Fruit fly (Drosophila melanogaster): Measurements from ENCODE around the gene twe.

twe gene

dm6 chr2L:16257227-16258071 lies 4.2 kb downstream of the twe start, which contains the start of the genes PRL-1 and EndoGI:
TSS of gene PRL-1 (minus strand) at chr2L:16257606.
TSS of gene EndoGI (plus strand) at chr2L:16257688.
- TF ChIP-seq CG8478 (optimal IDR thresholded peaks at IDR 0.05) (peak; percentile 47), usp (GFP tag; optimal IDR thresholded peaks at IDR 0.05) (no peak)

DNA sequence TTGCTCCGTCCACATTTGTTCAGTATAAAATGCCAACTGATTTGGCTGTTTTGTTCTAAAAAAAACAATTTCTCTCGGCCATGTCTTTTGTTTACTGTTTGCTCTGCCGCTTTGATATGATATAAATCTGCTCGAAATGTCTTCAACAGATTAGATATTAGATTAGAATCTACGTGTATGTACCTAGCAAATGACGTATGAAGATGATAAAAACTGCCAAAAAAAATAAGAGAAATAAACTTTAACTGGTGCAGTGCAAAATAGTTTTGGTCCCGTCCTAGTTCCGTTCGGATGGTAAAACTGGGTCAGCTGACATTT lies 5.6 kb downstream of the twe start:
- TF ChIP-seq Dll (optimal IDR thresholded peaks at IDR 0.05) (no peak), CG8478 (optimal IDR thresholded peaks at IDR 0.05) (no peak), usp (GFP tag; optimal IDR thresholded peaks at IDR 0.05) (no peak), psq (optimal IDR thresholded peaks at IDR 0.05) (no peak), EcR (GFP tag; optimal IDR thresholded peaks at IDR 0.05) (no peak), pan (optimal IDR thresholded peaks at IDR 0.05) (no peak)

DNA sequence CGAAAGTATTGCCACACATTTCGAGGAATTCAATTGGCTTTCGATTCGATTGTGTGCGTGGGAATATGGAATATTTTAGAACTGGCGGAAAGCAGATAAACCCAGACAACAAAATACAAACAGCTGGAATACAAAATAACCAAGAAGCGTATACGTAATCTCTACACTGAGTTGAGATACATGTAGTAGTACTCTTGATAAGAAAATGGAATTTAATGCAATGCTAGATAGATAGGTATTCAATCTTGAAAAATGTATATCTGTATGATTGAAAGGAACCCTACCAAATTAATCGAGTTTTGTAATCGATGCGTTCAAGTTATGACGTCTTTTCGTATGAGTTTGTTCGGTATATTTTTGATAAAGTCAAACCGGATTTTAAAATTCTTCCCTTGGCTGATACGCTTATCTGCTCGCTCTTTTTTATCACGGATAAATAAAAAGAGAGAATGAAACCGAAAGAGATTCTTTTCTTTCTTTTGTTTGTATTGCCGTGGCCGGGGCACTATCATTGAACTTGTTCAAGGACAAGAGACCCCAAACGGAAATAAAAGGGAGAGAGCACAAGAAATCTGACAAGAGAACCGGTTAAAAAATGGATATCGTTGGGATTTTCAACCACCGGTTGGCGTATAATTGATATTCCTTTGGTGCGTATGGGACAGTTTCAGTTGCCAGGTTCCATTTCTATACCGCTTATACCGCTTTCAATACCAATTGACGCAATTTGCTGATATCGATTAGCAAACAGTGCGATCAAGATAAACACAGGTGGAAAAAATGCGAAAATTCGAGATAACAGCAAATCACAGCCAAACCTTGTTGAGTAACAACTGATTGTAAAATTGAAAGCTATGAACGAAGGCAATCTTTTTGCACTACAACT lies 6.2 kb downstream of the twe start:
- TF ChIP-seq Dll (optimal IDR thresholded peaks at IDR 0.05), result no peak
- no peak for TF ChIP-seq EcR (GFP tag; optimal IDR thresholded peaks at IDR 0.05)
- TF ChIP-seq psq (optimal IDR thresholded peaks at IDR 0.05), result no peak
- no peak for TF ChIP-seq pan (optimal IDR thresholded peaks at IDR 0.05)
- no peak for TF ChIP-seq CG8478 (optimal IDR thresholded peaks at IDR 0.05)
- TF ChIP-seq usp (GFP tag; optimal IDR thresholded peaks at IDR 0.05), result no peak

- TF ChIP-seq usp (GFP tag; optimal IDR thresholded peaks at IDR 0.05) (no peak), psq (optimal IDR thresholded peaks at IDR 0.05) (no peak), pan (optimal IDR thresholded peaks at IDR 0.05) (no peak), EcR (GFP tag; optimal IDR thresholded peaks at IDR 0.05) (no peak), Dll (optimal IDR thresholded peaks at IDR 0.05) (no peak), CG8478 (optimal IDR thresholded peaks at IDR 0.05) (no peak)
Measured at dm6 chr2L:16251598-16252131, 10.0 kb downstream of the twe start, which contains the start of gene CG46309. TSS of gene CG46309 (minus strand) at chr2L:16251788.

dm6 chr2L:16241639-16242038 lies 20.0 kb downstream of the twe start, which contains the start of gene CG42818:
TSS of gene CG42818 (plus strand) at chr2L:16241939.
- no peak for TF ChIP-seq psq (optimal IDR thresholded peaks at IDR 0.05)
- no peak for TF ChIP-seq pan (optimal IDR thresholded peaks at IDR 0.05)
- no peak for TF ChIP-seq CG8478 (optimal IDR thresholded peaks at IDR 0.05)
- no peak for TF ChIP-seq EcR (GFP tag; optimal IDR thresholded peaks at IDR 0.05)
- no peak for TF ChIP-seq Dll (optimal IDR thresholded peaks at IDR 0.05)
- no peak for TF ChIP-seq usp (GFP tag; optimal IDR thresholded peaks at IDR 0.05)

dm6 chr2L:16234817-16235216 lies 26.9 kb downstream of the twe start:
- TF ChIP-seq usp (GFP tag; optimal IDR thresholded peaks at IDR 0.05) (no peak), pan (optimal IDR thresholded peaks at IDR 0.05) (no peak), Dll (optimal IDR thresholded peaks at IDR 0.05) (no peak), psq (optimal IDR thresholded peaks at IDR 0.05) (no peak), CG8478 (optimal IDR thresholded peaks at IDR 0.05) (no peak), EcR (GFP tag; optimal IDR thresholded peaks at IDR 0.05) (no peak)

DNA sequence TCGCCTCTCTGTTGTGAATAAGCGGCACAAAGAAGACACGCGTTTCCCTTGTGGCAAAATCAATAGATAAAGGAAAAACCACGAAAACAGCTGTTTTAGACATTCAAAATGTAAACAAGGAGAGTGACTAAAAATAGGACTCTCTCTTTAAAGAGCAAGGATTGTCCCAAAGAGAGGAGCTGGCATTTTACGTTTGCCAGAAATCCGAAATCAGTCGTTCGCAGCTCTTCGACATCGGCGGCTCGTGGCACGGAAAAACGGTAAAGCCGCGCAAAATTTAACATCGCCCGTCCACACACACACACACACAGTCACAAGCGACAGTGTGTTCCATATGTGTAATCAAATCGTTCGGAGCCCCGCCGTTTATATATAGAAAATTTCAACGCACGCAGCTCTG lies 30.4 kb downstream of the twe start, which contains the start of gene Ca-Ma2d:
Gene Ca-Ma2d, plus strand, starts transcription at position 211 of the 400 bp plus-strand sequence.
- TF ChIP-seq CG8478 (optimal IDR thresholded peaks at IDR 0.05) (no peak), psq (optimal IDR thresholded peaks at IDR 0.05) (no peak), EcR (GFP tag; optimal IDR thresholded peaks at IDR 0.05) (no peak), usp (GFP tag; optimal IDR thresholded peaks at IDR 0.05) (no peak)

DNA sequence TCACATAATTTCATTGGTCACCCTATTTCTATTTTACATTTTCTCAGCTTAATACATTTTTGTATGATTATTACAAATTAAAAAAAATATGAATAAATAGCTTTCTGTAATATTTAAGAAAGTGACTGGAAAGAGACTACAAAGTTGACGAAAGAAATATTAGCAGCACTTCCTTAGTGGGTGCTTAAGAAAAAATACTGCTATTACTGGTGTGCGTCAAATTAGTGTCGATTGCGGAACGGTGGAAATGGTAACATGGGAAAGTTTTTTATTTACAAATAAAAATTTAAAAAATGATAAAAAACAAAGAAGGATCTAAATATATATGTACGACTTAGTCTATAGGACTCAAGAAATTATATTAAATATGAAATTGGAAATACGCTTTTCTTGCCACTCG lies 37.7 kb downstream of the twe start:
- TF ChIP-seq psq (optimal IDR thresholded peaks at IDR 0.05), result no peak
- no peak for TF ChIP-seq usp (GFP tag; optimal IDR thresholded peaks at IDR 0.05)
- TF ChIP-seq Dll (optimal IDR thresholded peaks at IDR 0.05), result no peak
- TF ChIP-seq pan (optimal IDR thresholded peaks at IDR 0.05), result no peak
- no peak for TF ChIP-seq EcR (GFP tag; optimal IDR thresholded peaks at IDR 0.05)
- no peak for TF ChIP-seq CG8478 (optimal IDR thresholded peaks at IDR 0.05)

DNA sequence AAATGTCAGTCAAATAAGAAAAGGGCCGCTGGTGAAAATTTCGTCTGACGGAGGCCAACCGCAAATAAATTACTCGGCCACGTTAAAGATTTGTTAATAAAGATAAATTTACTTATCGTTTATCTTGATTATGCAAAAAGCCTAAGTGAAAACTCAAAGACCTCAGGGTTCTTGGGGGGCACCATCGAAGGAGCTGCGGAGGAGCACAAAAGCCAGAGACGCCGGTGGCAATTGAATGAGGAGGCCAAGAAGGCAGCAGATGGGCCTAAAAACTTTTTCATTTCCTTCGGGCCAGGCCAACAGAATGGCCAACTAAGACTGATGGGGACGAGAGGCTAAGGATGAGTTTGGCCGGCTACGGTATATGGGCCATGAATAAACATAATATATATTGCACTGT lies 45.4 kb downstream of the twe start:
- TF ChIP-seq pan (optimal IDR thresholded peaks at IDR 0.05), result no peak
- TF ChIP-seq EcR (GFP tag; optimal IDR thresholded peaks at IDR 0.05), result no peak
- TF ChIP-seq Dll (optimal IDR thresholded peaks at IDR 0.05), result no peak
- no peak for TF ChIP-seq CG8478 (optimal IDR thresholded peaks at IDR 0.05)
- no peak for TF ChIP-seq usp (GFP tag; optimal IDR thresholded peaks at IDR 0.05)
- TF ChIP-seq psq (optimal IDR thresholded peaks at IDR 0.05), result no peak

dm6 chr2L:16211159-16211558 lies 50.5 kb downstream of the twe start, which contains the start of gene CG31819:
TSS of gene CG31819 (plus strand) at chr2L:16211459.
- TF ChIP-seq EcR (GFP tag; optimal IDR thresholded peaks at IDR 0.05) (no peak), Dll (optimal IDR thresholded peaks at IDR 0.05) (no peak), psq (optimal IDR thresholded peaks at IDR 0.05) (no peak), usp (GFP tag; optimal IDR thresholded peaks at IDR 0.05) (no peak), CG8478 (optimal IDR thresholded peaks at IDR 0.05) (no peak), pan (optimal IDR thresholded peaks at IDR 0.05) (no peak)
